Worm (Caenorhabditis elegans) whole organism, midembryonic: Measurements from ENCODE around the gene ent-1.

ENCODE experiments used
- T22C8.4 ChIP-seq: fragments of 200-800 bp; sonication (Bioruptor generic); IDR thresholded peaks from 2 replicates; pipeline ENCODE4 v1.3.6; 2022; ENCODE audit warnings: missing genetic modification characterization, missing compliant biosample characterization
- cog-1 ChIP-seq: sonication (generic microtip); optimal IDR thresholded peaks from 2 replicates; lab custom pipeline; 2016; ENCODE audit warnings: missing genetic modification characterization, missing compliant biosample characterization
- flt-1 ChIP-seq: fragments of 200-800 bp; sonication (Bioruptor generic); IDR thresholded peaks from 2 replicates; pipeline ENCODE4 v1.3.6; 2022; ENCODE audit warnings: missing genetic modification characterization, missing compliant biosample characterization
- klf-2 ChIP-seq: fragments of 200-800 bp; sonication (Bioruptor generic); conservative IDR thresholded peaks from 2 replicates; pipeline ENCODE4 v1.3.6; 2022; ENCODE audit warnings: missing genetic modification reagents, missing genetic modification characterization, missing compliant biosample characterization
- med-1 ChIP-seq: sonication (generic microtip); optimal IDR thresholded peaks from 2 replicates; lab custom pipeline; 2017; ENCODE audit warnings: missing genetic modification characterization, mild to moderate bottlenecking, missing compliant biosample characterization, antibody characterized with exemption, missing genetic modification reagents; ENCODE audit not compliant: insufficient read depth
- ref-1 ChIP-seq: fragments of 200-800 bp; sonication (Bioruptor generic); conservative IDR thresholded peaks from 2 replicates; pipeline ENCODE4 v1.3.6; 2022; ENCODE audit warnings: missing genetic modification reagents, missing genetic modification characterization, missing compliant biosample characterization
- tab-1 ChIP-seq: fragments of 200-800 bp; sonication (Bioruptor generic); IDR thresholded peaks from 2 replicates; pipeline ENCODE4 v1.3.6; 2022; ENCODE audit warnings: missing genetic modification characterization, missing compliant biosample characterization
- ztf-23 ChIP-seq: fragments of 200-800 bp; sonication (Bioruptor generic); IDR thresholded peaks from 2 replicates; pipeline ENCODE4 v1.3.6; 2022; ENCODE audit warnings: missing genetic modification reagents, missing genetic modification characterization, missing compliant biosample characterization
- ztf-29 ChIP-seq: fragments of 200-800 bp; sonication (Bioruptor generic); IDR thresholded peaks from 2 replicates; pipeline ENCODE4 v1.3.6; 2022; ENCODE audit warnings: missing genetic modification reagents, missing genetic modification characterization, missing compliant biosample characterization

- TF ChIP-seq tab-1 (no peak), med-1 (no peak), ref-1 (no peak), ztf-23 (GFP tag; lab: Robert Waterston, UW) (no peak), flt-1 (GFP tag; lab: Robert Waterston, UW) (no peak), klf-2 (GFP tag; lab: Robert Waterston, UW) (no peak), ztf-29 (GFP tag; lab: Robert Waterston, UW) (no peak), T22C8.4 (no peak), cog-1 (tag; lab: Kevin White, UChicago) (no peak)
These were observed 31.4 kb downstream of the ent-1 start for ce11 chrIV:11623759-11624287.
